Worm (Caenorhabditis elegans) whole organism, early embryonic: ENCODE measurements around the gene rol-3.

Experiments used
- B0310.2 ChIP-seq: sonication (generic microtip); optimal IDR thresholded peaks from 2 replicates; lab custom pipeline; 2016; ENCODE audit warnings: mild to moderate bottlenecking, missing genetic modification characterization, missing compliant biosample characterization
- F13C5.2 ChIP-seq: sonication (generic microtip); optimal IDR thresholded peaks from 2 replicates; lab custom pipeline; 2017; ENCODE audit warnings: mild to moderate bottlenecking, missing genetic modification characterization, inconsistent platforms, missing compliant biosample characterization
- aly-1 ChIP-seq: sonication (generic microtip); optimal IDR thresholded peaks from 2 replicates; lab custom pipeline; 2016; ENCODE audit warnings: missing genetic modification characterization, missing compliant biosample characterization
- ama-1 ChIP-seq: fragments of 150-350 bp; optimal IDR thresholded peaks from 2 replicates; lab custom pipeline; 2014
- ceh-13 ChIP-seq: fragments of 200-800 bp; sonication (Bioruptor generic); optimal IDR thresholded peaks from 2 replicates; lab custom pipeline; 2018; ENCODE audit warnings: mild to moderate bottlenecking, missing genetic modification characterization, missing compliant biosample characterization
- ceh-36 ChIP-seq: sonication (generic microtip); optimal IDR thresholded peaks from 2 replicates; lab custom pipeline; 2016; ENCODE audit warnings: missing genetic modification characterization, inconsistent platforms, missing compliant biosample characterization
- ets-7 ChIP-seq: sonication (generic microtip); optimal IDR thresholded peaks from 2 replicates; lab custom pipeline; 2016; ENCODE audit warnings: missing genotype, missing genetic modification characterization, missing compliant biosample characterization
- flt-1 ChIP-seq: fragments of 200-800 bp; sonication (Bioruptor generic); IDR thresholded peaks from 2 replicates; pipeline ENCODE4 v1.3.6; 2022; ENCODE audit warnings: missing genetic modification characterization, missing compliant biosample characterization
- hmbx-1 ChIP-seq: sonication (generic microtip); optimal IDR thresholded peaks from 2 replicates; lab custom pipeline; 2016; ENCODE audit warnings: mild to moderate bottlenecking, missing genetic modification characterization, missing compliant biosample characterization
- hmg-4 ChIP-seq: fragments of 200-800 bp; sonication (Bioruptor generic); optimal IDR thresholded peaks from 2 replicates; lab custom pipeline; 2018; ENCODE audit warnings: mild to moderate bottlenecking, missing genetic modification characterization, missing compliant biosample characterization
- hnd-1 ChIP-seq: sonication (generic microtip); optimal IDR thresholded peaks from 2 replicates; lab custom pipeline; 2016; ENCODE audit warnings: missing genetic modification characterization, missing compliant biosample characterization
- pes-1 ChIP-seq: fragments of 200-800 bp; sonication (Bioruptor generic); IDR thresholded peaks from 2 replicates; pipeline ENCODE4 v1.3.6; 2022; ENCODE audit warnings: missing genetic modification reagents, missing genetic modification characterization, missing compliant biosample characterization
- scrt-1 ChIP-seq: fragments of 200-800 bp; sonication (Bioruptor generic); IDR thresholded peaks from 2 replicates; pipeline ENCODE4 v1.3.6; 2022; ENCODE audit warnings: missing genetic modification characterization, missing compliant biosample characterization
- sea-1 ChIP-seq: fragments of 200-800 bp; sonication (Bioruptor generic); conservative IDR thresholded peaks from 2 replicates; pipeline ENCODE4 v1.3.6; 2022; ENCODE audit warnings: missing genetic modification characterization, missing compliant biosample characterization
- tbx-11 ChIP-seq: fragments of 200-800 bp; sonication (Bioruptor generic); IDR thresholded peaks from 2 replicates; pipeline ENCODE4 v1.3.6; 2022; ENCODE audit warnings: missing genetic modification characterization, missing compliant biosample characterization
- tbx-37 ChIP-seq: fragments of 200-800 bp; sonication (Bioruptor generic); conservative IDR thresholded peaks from 2 replicates; pipeline ENCODE4 v1.3.6; 2022; ENCODE audit warnings: missing genetic modification reagents, missing genetic modification characterization, missing compliant biosample characterization
- tra-4 ChIP-seq: sonication (generic microtip); optimal IDR thresholded peaks from 2 replicates; lab custom pipeline; 2017; ENCODE audit warnings: missing genetic modification characterization, missing compliant biosample characterization

rol-3 gene

ce11 chrV:8230056-8230455 lies 8.2 kb downstream of the rol-3 start:
- 0 out of 2 replicates have a peak, but pooled peaks have one; percentile 44 for TF ChIP-seq flt-1 (GFP tag; lab: Robert Waterston, UW)
- TF ChIP-seq hmg-4 = peak; percentile 19
- 0 out of 2 replicates have a peak, but pooled peaks have one; percentile 22 for TF ChIP-seq tbx-37 (GFP tag; lab: Robert Waterston, UW)
- TF ChIP-seq tra-4 (tag; lab: Kevin White, UChicago) = no peak
- peak; percentile 60; the same call in 1 of the 2 replicates for TF ChIP-seq scrt-1 (GFP tag; lab: Robert Waterston, UW)
- TF ChIP-seq ama-1 (lab: Kevin White, UChicago) = no peak

ce11 chrV:8228712-8229119 lies 9.5 kb downstream of the rol-3 start:
- TF ChIP-seq hnd-1 (no peak), tbx-11 (peak; percentile 30; the same call in 1 of the 2 replicates), ceh-13 (GFP tag; lab: Kevin White, UChicago) (no peak), hmg-4 (peak; percentile 23), aly-1 (peak; percentile 8), hmbx-1 (no peak), tra-4 (tag; lab: Kevin White, UChicago) (no peak), ceh-36 (no peak), ama-1 (lab: Kevin White, UChicago) (peak; percentile 73), F13C5.2 (peak; percentile 57), ets-7 (tag; lab: Kevin White, UChicago) (no peak)

ce11 chrV:8226812-8227211 lies 11.4 kb downstream of the rol-3 start, which contains the start of gene K07C11.10:
Gene K07C11.10, minus strand, starts transcription at chrV:8226912.
- no peak for TF ChIP-seq tbx-11
- no peak for TF ChIP-seq pes-1 (GFP tag; lab: Robert Waterston, UW)
- TF ChIP-seq aly-1 = no peak
- TF ChIP-seq ama-1 (lab: Kevin White, UChicago) = no peak
- no peak for TF ChIP-seq F13C5.2
- no peak for TF ChIP-seq ets-7 (tag; lab: Kevin White, UChicago)
- no peak for TF ChIP-seq hmbx-1
- no peak for TF ChIP-seq flt-1 (GFP tag; lab: Robert Waterston, UW)
- no peak for TF ChIP-seq hnd-1
- TF ChIP-seq ceh-36 = no peak
- TF ChIP-seq B0310.2 (tag; lab: Kevin White, UChicago) = no peak
- no peak for TF ChIP-seq ceh-13 (GFP tag; lab: Kevin White, UChicago)

ce11 chrV:8224634-8225033 lies 13.6 kb downstream of the rol-3 start, which contains the start of gene pax-1:
Gene pax-1, plus strand, starts transcription at chrV:8224934.
- TF ChIP-seq ceh-13 (GFP tag; lab: Kevin White, UChicago) = no peak
- TF ChIP-seq aly-1 = no peak
- TF ChIP-seq scrt-1 (GFP tag; lab: Robert Waterston, UW) = no peak
- no peak for TF ChIP-seq F13C5.2
- no peak for TF ChIP-seq ama-1 (lab: Kevin White, UChicago)
- TF ChIP-seq tra-4 (tag; lab: Kevin White, UChicago) = no peak
- TF ChIP-seq ets-7 (tag; lab: Kevin White, UChicago) = no peak
- no peak for TF ChIP-seq tbx-11
- TF ChIP-seq ceh-36 = no peak

- TF ChIP-seq tbx-11 (no peak), ama-1 (lab: Kevin White, UChicago) (peak; percentile 22), sea-1 (GFP tag; lab: Robert Waterston, UW) (no peak), hnd-1 (no peak)
Observed at ce11 chrV:8223417-8223816, 14.8 kb downstream of the rol-3 start.

- TF ChIP-seq B0310.2 (tag; lab: Kevin White, UChicago) (no peak), ceh-36 (no peak), tra-4 (tag; lab: Kevin White, UChicago) (no peak), scrt-1 (GFP tag; lab: Robert Waterston, UW) (no peak), flt-1 (GFP tag; lab: Robert Waterston, UW) (no peak), hmbx-1 (no peak), ceh-13 (GFP tag; lab: Kevin White, UChicago) (no peak), hnd-1 (no peak), sea-1 (GFP tag; lab: Robert Waterston, UW) (no peak), F13C5.2 (no peak), tbx-11 (no peak), ets-7 (tag; lab: Kevin White, UChicago) (no peak), ama-1 (lab: Kevin White, UChicago) (no peak), aly-1 (no peak), tbx-37 (GFP tag; lab: Robert Waterston, UW) (no peak), hmg-4 (no peak), pes-1 (GFP tag; lab: Robert Waterston, UW) (no peak)
Observed at ce11 chrV:8221083-8221538, 17.1 kb downstream of the rol-3 start, which contains the start of the genes cogc-6 and air-1. Gene cogc-6, minus strand, starts transcription at chrV:8221316. Gene air-1, plus strand, starts transcription at chrV:8221488.

- TF ChIP-seq hmbx-1 (no peak), tbx-11 (no peak), B0310.2 (tag; lab: Kevin White, UChicago) (no peak)
Observed at ce11 chrV:8219550-8219949, 18.7 kb downstream of the rol-3 start.

ce11 chrV:8217661-8218265 lies 20.4 kb downstream of the rol-3 start, which contains the start of gene K07C11.8:
Gene K07C11.8, minus strand, starts transcription at chrV:8217884.
- TF ChIP-seq aly-1 (no peak), F13C5.2 (no peak), hmbx-1 (no peak), tra-4 (tag; lab: Kevin White, UChicago) (no peak), B0310.2 (tag; lab: Kevin White, UChicago) (no peak), ceh-36 (no peak), sea-1 (GFP tag; lab: Robert Waterston, UW) (no peak), pes-1 (GFP tag; lab: Robert Waterston, UW) (no peak), flt-1 (GFP tag; lab: Robert Waterston, UW) (no peak), hmg-4 (no peak), ceh-13 (GFP tag; lab: Kevin White, UChicago) (no peak)
